Worm (Caenorhabditis elegans) whole organism, early embryonic: ENCODE measurements around the gene F15B9.8.

Source experiments
- B0310.2 ChIP-seq: sonication (generic microtip); optimal IDR thresholded peaks from 2 replicates; lab custom pipeline; 2016; ENCODE audit warnings: mild to moderate bottlenecking, missing genetic modification characterization, missing compliant biosample characterization
- aly-1 ChIP-seq: sonication (generic microtip); optimal IDR thresholded peaks from 2 replicates; lab custom pipeline; 2016; ENCODE audit warnings: missing genetic modification characterization, missing compliant biosample characterization
- ama-1 ChIP-seq: fragments of 150-350 bp; optimal IDR thresholded peaks from 2 replicates; lab custom pipeline; 2014
- ets-7 ChIP-seq: sonication (generic microtip); optimal IDR thresholded peaks from 2 replicates; lab custom pipeline; 2016; ENCODE audit warnings: missing genotype, missing genetic modification characterization, missing compliant biosample characterization
- pes-1 ChIP-seq: fragments of 200-800 bp; sonication (Bioruptor generic); IDR thresholded peaks from 2 replicates; pipeline ENCODE4 v1.3.6; 2022; ENCODE audit warnings: missing genetic modification reagents, missing genetic modification characterization, missing compliant biosample characterization
- scrt-1 ChIP-seq: fragments of 200-800 bp; sonication (Bioruptor generic); IDR thresholded peaks from 2 replicates; pipeline ENCODE4 v1.3.6; 2022; ENCODE audit warnings: missing genetic modification characterization, missing compliant biosample characterization
- tbx-37 ChIP-seq: fragments of 200-800 bp; sonication (Bioruptor generic); conservative IDR thresholded peaks from 2 replicates; pipeline ENCODE4 v1.3.6; 2022; ENCODE audit warnings: missing genetic modification reagents, missing genetic modification characterization, missing compliant biosample characterization
- tra-4 ChIP-seq: sonication (generic microtip); optimal IDR thresholded peaks from 2 replicates; lab custom pipeline; 2017; ENCODE audit warnings: missing genetic modification characterization, missing compliant biosample characterization

ce11 chrV:13018761-13019160 is 30.4 kb downstream of the F15B9.8 start, which contains the start of gene fmi-1:
- TF ChIP-seq ama-1 (lab: Kevin White, UChicago) (no peak), scrt-1 (GFP tag; lab: Robert Waterston, UW) (no peak), tbx-37 (no peak), tra-4 (tag; lab: Kevin White, UChicago) (no peak), B0310.2 (tag; lab: Kevin White, UChicago) (no peak), ets-7 (no peak), aly-1 (tag; lab: Kevin White, UChicago) (no peak), pes-1 (no peak)
